Worm (Caenorhabditis elegans): ENCODE measurements around the gene srxa-5.

The srxa-5 gene

ce11 chrIII:6532647-6533046, at the start of gene srxa-5:
TSS of gene srxa-5 (plus strand) at chrIII:6532947.
- TF ChIP-seq unc-62 (GFP tag; optimal IDR thresholded peaks at IDR 0.05), result no peak

- no peak for TF ChIP-seq unc-62 (GFP tag; optimal IDR thresholded peaks at IDR 0.05)
Observed at ce11 chrIII:6488916-6489315, 43.8 kb upstream of the srxa-5 start.

DNA sequence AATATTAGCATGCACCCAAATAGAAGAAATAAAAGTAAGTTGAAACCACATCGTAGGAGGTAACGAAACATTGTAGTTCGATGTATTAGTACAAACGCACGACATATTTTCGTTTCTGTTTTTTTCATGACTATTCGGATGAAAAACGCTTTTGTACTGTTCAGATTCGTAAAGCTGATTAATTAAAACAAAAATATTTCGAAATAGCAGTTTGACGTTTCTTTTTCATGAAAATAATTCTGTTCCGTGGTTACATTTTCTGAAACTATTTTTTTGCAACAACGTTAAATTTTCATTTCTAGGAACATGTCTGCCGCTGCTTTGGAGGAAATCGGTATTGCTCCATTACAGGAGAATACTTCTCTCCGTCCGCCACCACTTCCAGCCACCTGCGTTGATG, 43.3 kb upstream of the srxa-5 start, which contains the start of gene rpt-3:
Gene rpt-3 (plus strand): TSS at position 301 of the 400 bp plus-strand sequence.
- TF ChIP-seq unc-62 (GFP tag; optimal IDR thresholded peaks at IDR 0.05), result no peak

ce11 chrIII:6490989-6491388, 41.8 kb upstream of the srxa-5 start:
- TF ChIP-seq unc-62 (GFP tag; optimal IDR thresholded peaks at IDR 0.05), result no peak

ce11 chrIII:6492807-6493206, 39.9 kb upstream of the srxa-5 start, which contains the start of gene srb-11:
TSS of gene srb-11 (minus strand) at chrIII:6492907.
- TF ChIP-seq unc-62 (GFP tag; optimal IDR thresholded peaks at IDR 0.05), result no peak

DNA sequence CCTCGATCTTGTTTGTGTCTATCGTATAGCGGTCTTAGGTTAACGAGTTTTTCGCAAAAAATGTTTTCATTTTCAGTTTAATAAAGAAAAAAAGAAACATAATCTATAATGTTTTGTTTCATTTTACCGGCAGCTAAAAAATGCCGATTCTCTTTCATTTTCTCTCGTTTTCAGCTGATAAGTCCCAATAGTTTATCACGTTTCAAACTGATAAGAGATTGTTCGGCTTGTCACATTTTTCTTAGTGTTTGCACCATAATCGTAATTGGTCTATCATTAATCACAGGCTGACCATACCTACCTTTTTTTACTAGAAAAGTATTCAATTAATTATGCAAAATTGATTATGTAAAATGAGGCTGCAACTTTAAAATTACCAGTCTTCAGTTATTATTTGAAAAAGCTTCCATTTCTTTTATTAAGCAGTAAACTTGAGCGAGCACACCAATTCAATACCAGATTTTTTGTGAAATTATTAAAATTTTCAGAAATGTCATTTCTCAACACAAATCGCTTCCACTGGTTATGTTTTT, 37.5 kb upstream of the srxa-5 start, which contains the start of gene F23F12.13:
Gene F23F12.13 (plus strand): TSS at position 483 of the 533 bp plus-strand sequence.
- TF ChIP-seq unc-62 (GFP tag; optimal IDR thresholded peaks at IDR 0.05), result no peak

DNA sequence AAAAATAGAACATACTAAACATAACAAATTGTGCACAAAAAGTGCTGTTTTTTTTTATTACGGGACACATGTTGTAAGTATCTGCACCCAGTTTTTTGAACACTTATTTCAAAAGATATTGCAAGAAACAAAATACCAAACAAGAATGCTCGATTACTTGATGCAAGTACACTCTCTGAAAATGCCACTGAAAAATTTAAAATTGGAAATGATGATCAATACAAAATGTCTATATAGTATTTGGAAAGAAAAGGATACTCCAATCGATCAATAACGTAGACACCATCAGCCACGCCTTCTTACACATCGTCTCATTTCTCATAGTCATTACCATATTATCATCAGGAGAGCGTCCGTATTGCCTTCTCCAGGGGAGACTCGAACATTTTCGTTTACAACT, 34.6 kb upstream of the srxa-5 start, which contains the start of gene sdz-15:
Gene sdz-15 (plus strand): TSS at position 301 of the 400 bp plus-strand sequence.
- TF ChIP-seq unc-62 (GFP tag; optimal IDR thresholded peaks at IDR 0.05), result no peak

DNA sequence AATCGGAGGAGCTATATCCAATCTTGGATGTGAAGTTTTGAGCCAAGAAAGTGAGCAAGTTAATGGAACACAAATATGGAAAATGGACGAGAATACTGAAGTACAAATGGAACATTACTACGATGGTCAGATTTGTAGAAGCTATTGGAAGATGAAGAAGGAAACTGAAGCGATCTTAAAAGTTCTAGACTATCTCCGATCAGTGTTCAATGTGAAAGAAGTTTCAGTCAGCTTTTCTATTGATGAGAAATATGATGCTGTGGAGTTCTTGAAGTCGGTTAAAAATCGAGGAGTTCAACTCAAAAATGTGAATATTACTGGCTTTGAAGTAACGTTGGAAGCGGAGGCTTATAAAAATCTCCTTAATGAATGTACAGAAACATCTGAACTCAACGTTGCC, 33.6 kb upstream of the srxa-5 start:
- TF ChIP-seq unc-62 (GFP tag; optimal IDR thresholded peaks at IDR 0.05), result no peak

DNA sequence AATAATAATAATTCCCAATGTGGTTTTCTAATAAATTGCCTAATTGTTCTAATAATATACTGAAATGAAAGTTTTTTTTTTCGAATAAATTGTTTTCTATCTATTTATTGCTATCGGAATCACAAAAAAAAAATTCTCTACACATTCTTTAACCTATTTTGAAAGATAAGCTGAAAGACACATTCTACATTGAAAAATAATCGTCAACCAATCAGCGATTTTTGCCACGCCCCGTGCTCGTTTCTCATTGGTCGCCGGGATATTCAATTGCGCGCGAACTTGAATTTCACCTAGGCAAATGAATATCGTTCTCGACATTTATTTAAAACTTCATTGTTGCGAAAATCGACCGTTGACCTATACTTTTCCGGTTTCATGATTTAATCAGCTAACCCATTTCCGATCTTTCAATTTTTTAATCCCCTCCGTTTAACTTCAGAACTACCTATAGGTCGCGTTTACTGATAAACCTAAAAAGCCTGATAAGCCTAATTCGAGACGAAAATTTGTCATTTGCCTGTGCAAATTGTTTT, 32.6 kb upstream of the srxa-5 start, which contains the start of gene F23F12.3:
Gene F23F12.3 (plus strand): TSS at position 483 of the 533 bp plus-strand sequence.
- no peak for TF ChIP-seq unc-62 (GFP tag; optimal IDR thresholded peaks at IDR 0.05)

DNA sequence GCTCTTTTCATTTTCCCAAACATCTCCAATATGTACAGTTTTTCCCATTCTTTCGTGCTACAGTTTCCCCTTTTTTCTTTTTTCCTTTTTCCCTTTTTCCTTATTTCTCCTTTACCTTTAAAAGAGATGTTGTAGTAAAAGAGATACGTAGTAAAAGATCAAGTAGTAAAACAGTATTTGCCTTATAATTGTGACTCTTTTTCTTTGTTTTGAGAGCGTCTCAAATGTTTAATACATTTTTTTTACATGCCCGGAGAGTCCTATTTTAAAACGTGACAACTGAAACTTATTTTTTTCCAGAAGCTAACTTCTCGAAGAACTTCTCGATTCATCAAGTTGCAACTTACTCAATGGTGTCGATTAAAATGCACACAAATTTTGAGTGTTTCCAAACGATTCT, 24.9 kb upstream of the srxa-5 start, which contains the start of gene F23F12.12:
Gene F23F12.12 (plus strand): TSS at position 301 of the 400 bp plus-strand sequence.
- no peak for TF ChIP-seq unc-62 (GFP tag; optimal IDR thresholded peaks at IDR 0.05)

DNA sequence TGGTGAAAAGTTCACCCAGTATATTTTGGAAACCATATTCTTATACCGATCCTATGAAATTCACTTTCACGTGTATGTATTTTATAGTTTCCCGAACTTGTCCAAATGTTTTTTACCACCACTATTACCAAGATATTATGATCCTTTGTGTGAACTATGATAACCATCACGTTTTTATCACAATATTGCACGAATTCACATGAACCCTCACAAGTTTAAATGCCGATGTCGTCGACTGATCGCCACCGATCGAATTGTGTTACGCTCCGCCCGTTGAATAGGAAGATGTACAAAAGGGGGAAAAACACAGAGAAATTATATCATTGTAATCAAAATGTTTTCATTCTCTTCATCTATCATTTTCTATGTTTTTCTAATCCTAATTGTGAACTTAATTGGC, 24.4 kb upstream of the srxa-5 start:
- no peak for TF ChIP-seq unc-62 (GFP tag; optimal IDR thresholded peaks at IDR 0.05)

- no peak for TF ChIP-seq unc-62 (GFP tag; optimal IDR thresholded peaks at IDR 0.05)
Observed at ce11 chrIII:6509301-6509700, 23.4 kb upstream of the srxa-5 start.

DNA sequence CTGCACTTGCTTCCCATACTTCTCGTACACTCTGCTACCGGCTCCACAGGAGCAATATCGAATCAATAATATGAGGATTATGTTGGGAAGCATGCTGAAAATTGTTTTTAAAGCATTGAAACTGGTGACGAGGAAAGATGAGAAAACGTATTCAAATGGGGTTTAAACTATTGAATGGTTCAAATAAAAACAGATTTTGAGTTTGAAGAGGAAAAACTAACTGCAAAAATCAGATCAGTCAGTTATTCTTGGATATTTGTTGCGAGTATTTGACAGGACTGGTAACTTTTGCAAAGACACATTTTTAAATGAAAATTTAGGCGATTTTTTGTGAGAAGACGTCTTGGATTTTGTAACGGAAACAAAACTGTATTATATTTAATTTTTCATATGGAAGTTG, 18.1 kb upstream of the srxa-5 start, which contains the start of gene acr-5:
Gene acr-5 (minus strand): TSS at position 101 of the 400 bp plus-strand sequence.
- no peak for TF ChIP-seq unc-62 (GFP tag; optimal IDR thresholded peaks at IDR 0.05)

DNA sequence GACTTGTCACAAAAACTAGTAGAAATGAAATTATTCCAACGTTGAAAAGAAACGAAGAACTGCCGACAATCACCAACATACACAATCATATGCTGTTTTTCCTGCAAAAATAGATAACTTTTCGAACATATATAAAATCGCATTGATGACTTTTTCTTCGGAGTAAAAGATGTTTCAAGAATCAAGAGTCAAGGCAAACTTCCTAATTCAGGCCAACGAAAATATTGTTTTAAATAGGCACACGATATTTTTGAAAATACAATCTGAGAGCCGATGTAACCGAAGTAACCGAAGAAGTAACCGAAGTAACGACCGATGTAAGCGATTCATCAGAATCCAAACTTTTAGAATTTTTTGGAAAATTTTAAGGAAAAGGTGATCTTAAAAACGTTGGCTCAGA, 12.8 kb upstream of the srxa-5 start, which contains the start of gene C09E7.10:
Gene C09E7.10 (minus strand): TSS at position 101 of the 400 bp plus-strand sequence.
- TF ChIP-seq unc-62 (GFP tag; optimal IDR thresholded peaks at IDR 0.05), result no peak

DNA sequence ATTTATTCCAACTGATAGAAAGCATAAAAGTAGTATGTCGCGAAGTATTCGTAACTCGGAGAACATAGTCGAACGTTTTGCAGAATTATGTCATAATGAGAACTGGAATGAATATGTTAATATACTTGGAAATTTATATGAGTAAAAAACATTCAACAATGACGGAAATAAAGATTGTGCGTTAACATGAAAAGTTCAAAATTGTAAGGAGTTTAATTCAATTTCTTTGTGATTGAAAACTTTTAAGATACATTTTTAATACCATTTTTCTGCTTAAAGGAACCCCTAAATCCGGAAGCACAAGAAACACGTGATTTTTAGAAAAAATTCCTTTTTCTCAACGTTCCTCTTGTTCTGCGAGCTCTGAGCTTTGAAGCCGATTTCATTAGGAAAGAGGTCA, 7.2 kb upstream of the srxa-5 start, which contains the start of gene oig-1:
Gene oig-1 (minus strand): TSS at position 101 of the 400 bp plus-strand sequence.
- no peak for TF ChIP-seq unc-62 (GFP tag; optimal IDR thresholded peaks at IDR 0.05)

ce11 chrIII:6527902-6528301, 4.8 kb upstream of the srxa-5 start, which contains the start of gene pqn-10:
TSS of gene pqn-10 (plus strand) at chrIII:6528202.
- TF ChIP-seq unc-62 (GFP tag; optimal IDR thresholded peaks at IDR 0.05), result no peak

ce11 chrIII:6531099-6531498, 1.6 kb upstream of the srxa-5 start, which contains the start of gene C09E7.11:
TSS of gene C09E7.11 (plus strand) at chrIII:6531399.
- TF ChIP-seq unc-62 (GFP tag; optimal IDR thresholded peaks at IDR 0.05), result no peak

Measured in whole organism, dauer.